Fruit fly (Drosophila melanogaster): ENCODE measurements around the gene TM9SF4.

DNA sequence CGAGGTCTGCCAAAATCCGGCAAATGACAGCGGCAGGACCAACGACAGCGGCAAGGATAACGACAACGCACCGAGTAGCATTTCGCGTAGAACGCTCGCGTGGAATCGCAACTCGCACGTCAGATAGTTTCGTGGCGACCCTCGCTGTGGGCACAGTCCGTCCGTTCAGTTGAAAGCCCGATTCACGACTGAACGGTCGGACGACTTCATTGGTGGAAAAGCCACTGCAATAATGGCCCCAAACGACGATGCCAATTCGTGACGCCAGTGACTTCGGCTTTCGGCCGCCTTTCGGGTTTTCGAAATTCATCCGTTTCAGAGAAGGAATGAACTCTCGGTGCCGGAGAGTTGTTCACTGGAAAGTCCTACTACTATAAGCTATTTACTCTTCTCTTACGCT, 29.6 kb upstream of the TM9SF4 start, which contains the start of gene DIP-kappa:
- no peak for TF ChIP-seq CG8319 (GFP tag; optimal IDR thresholded peaks at IDR 0.05)
- no peak for TF ChIP-seq CG11294 (GFP tag; IDR thresholded peaks at IDR 0.05)

Measured in whole organism, prepupa.